Fruit fly (Drosophila melanogaster): ENCODE results near the gene CG3939.
A peak's percentile ranks its signal among the peaks of the same experiment; 100 is the strongest.

CG3939 gene

DNA sequence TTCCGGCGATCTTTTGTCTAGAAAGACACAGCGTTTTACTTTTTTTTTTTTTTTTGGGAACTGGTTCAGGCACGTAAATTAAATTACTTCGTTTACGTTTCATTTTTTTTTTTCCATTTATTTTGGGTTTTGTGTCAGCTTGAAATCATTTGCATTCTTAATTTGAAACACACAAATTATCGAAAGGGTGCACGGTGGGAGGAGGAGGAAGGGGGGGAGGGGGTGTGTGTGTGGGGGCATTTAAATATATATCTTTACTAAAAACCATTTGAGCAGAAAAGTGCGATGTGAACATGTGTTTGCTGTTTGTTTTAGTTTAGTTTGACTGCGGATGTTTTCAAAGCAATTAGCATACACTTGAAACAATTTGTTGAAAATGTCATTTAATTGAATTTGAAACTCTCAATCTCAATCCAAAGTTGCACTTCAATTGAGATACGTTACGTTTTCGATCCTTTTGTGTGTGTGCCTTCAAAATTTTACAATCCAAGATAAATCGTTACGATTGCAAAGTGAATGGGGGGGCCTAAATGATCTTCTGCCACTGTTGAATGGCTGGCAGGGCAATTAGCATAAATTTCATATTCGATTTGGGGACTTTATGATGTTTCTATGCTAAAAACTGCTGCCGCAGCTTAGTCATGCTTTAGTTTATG, 17.6 kb upstream of the CG3939 start (continued):
- TF ChIP-seq abd-A (tag; optimal IDR thresholded peaks at IDR 0.05) = peak; percentile 86
- no peak for TF ChIP-seq Sry-β (GFP tag; optimal IDR thresholded peaks at IDR 0.05)
- no peak for TF ChIP-seq CG11093 (GFP tag; IDR thresholded peaks at IDR 0.05)
- peak; percentile 0 for TF ChIP-seq HLH54F (GFP tag; optimal IDR thresholded peaks at IDR 0.05)
- TF ChIP-seq NC2β (GFP tag; optimal IDR thresholded peaks at IDR 0.05) = no peak
- no peak for TF ChIP-seq trh (GFP tag; optimal IDR thresholded peaks at IDR 0.05)
- no peak for TF ChIP-seq cato (GFP tag; optimal IDR thresholded peaks at IDR 0.05; ENCODE audit: borderline replicate concordance)
- no peak for TF ChIP-seq tna (GFP tag; IDR thresholded peaks at IDR 0.05; ENCODE audit: partially characterized antibody)
- TF ChIP-seq CG8944 (GFP tag; optimal IDR thresholded peaks at IDR 0.05) = no peak
- no peak for TF ChIP-seq Lpt (GFP tag; optimal IDR thresholded peaks at IDR 0.05)
- TF ChIP-seq Opbp (GFP tag; IDR thresholded peaks at IDR 0.05; ENCODE audit: partially characterized antibody) = no peak
- no peak for TF ChIP-seq slou (GFP tag; optimal IDR thresholded peaks at IDR 0.05)
- no peak for TF ChIP-seq Doc3 (GFP tag; IDR thresholded peaks at IDR 0.05; ENCODE audit: partially characterized antibody)
- TF ChIP-seq klu (GFP tag; IDR thresholded peaks at IDR 0.05) = 0 out of 2 replicates have a peak, but pooled peaks have one; percentile 14
- no peak for TF ChIP-seq Tbp (GFP tag; optimal IDR thresholded peaks at IDR 0.05)
- TF ChIP-seq Chrac-16 (GFP tag; optimal IDR thresholded peaks at IDR 0.05) = no peak
- TF ChIP-seq pnt (GFP tag; optimal IDR thresholded peaks at IDR 0.05) = no peak
- no peak for TF ChIP-seq da (GFP tag; optimal IDR thresholded peaks at IDR 0.05)
- no peak for TF ChIP-seq wdn (GFP tag; IDR thresholded peaks at IDR 0.05)
- TF ChIP-seq CG3065 (GFP tag; optimal IDR thresholded peaks at IDR 0.05) = no peak
- no peak for TF ChIP-seq lmd (GFP tag; IDR thresholded peaks at IDR 0.05)
- no peak for TF ChIP-seq nau (GFP tag; optimal IDR thresholded peaks at IDR 0.05)
- TF ChIP-seq hbn (GFP tag; IDR thresholded peaks at IDR 0.05; ENCODE audit: partially characterized antibody) = no peak
- TF ChIP-seq CG7357 (GFP tag; IDR thresholded peaks at IDR 0.05) = peak; percentile 34; the same call in 1 of the 3 replicates
- TF ChIP-seq HLH4C (GFP tag; IDR thresholded peaks at IDR 0.05; ENCODE audit: partially characterized antibody) = no peak
- TF ChIP-seq Myb (GFP tag; optimal IDR thresholded peaks at IDR 0.05) = peak; percentile 25
- no peak for TF ChIP-seq br (optimal IDR thresholded peaks at IDR 0.05)
- no peak for TF ChIP-seq gsb-n (tag; optimal IDR thresholded peaks at IDR 0.05)
- no peak for TF ChIP-seq Asciz (GFP tag; optimal IDR thresholded peaks at IDR 0.05)
- no peak for TF ChIP-seq trem (tag; optimal IDR thresholded peaks at IDR 0.05)
- no peak for TF ChIP-seq CG4360 (GFP tag; IDR thresholded peaks at IDR 0.05)
- no peak for TF ChIP-seq CG8388 (GFP tag; optimal IDR thresholded peaks at IDR 0.05)
- TF ChIP-seq CG9876 (GFP tag; optimal IDR thresholded peaks at IDR 0.05) = no peak
- TF ChIP-seq CG11723 (GFP tag; optimal IDR thresholded peaks at IDR 0.05) = no peak
- no peak for TF ChIP-seq CG11456 (GFP tag; IDR thresholded peaks at IDR 0.05)
- TF ChIP-seq Doc2 (GFP tag; IDR thresholded peaks at IDR 0.05) = no peak
- TF ChIP-seq Ravus (GFP tag; IDR thresholded peaks at IDR 0.05) = no peak
- TF ChIP-seq pan (optimal IDR thresholded peaks at IDR 0.05) = no peak
- peak in 1 of 2 experiments; percentile 35 for TF ChIP-seq pan (GFP tag; optimal IDR thresholded peaks at IDR 0.05 in 1 of 2, IDR thresholded peaks at IDR 0.05 in 1 of 2)
- no peak for TF ChIP-seq run (tag; optimal IDR thresholded peaks at IDR 0.05)
- TF ChIP-seq wor (GFP tag; IDR thresholded peaks at IDR 0.05) = no peak
- no peak for TF ChIP-seq C15 (GFP tag; IDR thresholded peaks at IDR 0.05)
- TF ChIP-seq fu2 (GFP tag; optimal IDR thresholded peaks at IDR 0.05) = no peak
- peak; percentile 1 for TF ChIP-seq Hmr (GFP tag; optimal IDR thresholded peaks at IDR 0.05)
- no peak for TF ChIP-seq Fer3 (tag; optimal IDR thresholded peaks at IDR 0.05)
- peak; percentile 43; the same call in 1 of the 2 replicates for TF ChIP-seq CG11247 (GFP tag; IDR thresholded peaks at IDR 0.05)
- no peak for TF ChIP-seq sens-2 (GFP tag; IDR thresholded peaks at IDR 0.05)
- TF ChIP-seq CG13287 (GFP tag; IDR thresholded peaks at IDR 0.05; ENCODE audit: partially characterized antibody) = no peak
- TF ChIP-seq CG3726 (GFP tag; IDR thresholded peaks at IDR 0.05) = no peak
- no peak for TF ChIP-seq HLH3B (GFP tag; IDR thresholded peaks at IDR 0.05)
- no peak for TF ChIP-seq crp (GFP tag; optimal IDR thresholded peaks at IDR 0.05)
